Worm (Caenorhabditis elegans) whole organism, mixed stage, embryonic: ENCODE results near the gene osm-10.

Source experiments
- M03D4.4 ChIP-seq: sonication (generic microtip); optimal IDR thresholded peaks from 2 replicates; lab custom pipeline; 2017; ENCODE audit warnings: mild to moderate bottlenecking, missing genetic modification characterization, missing compliant biosample characterization
- bed-3 ChIP-seq: fragments of 200-800 bp; sonication (Bioruptor generic); optimal IDR thresholded peaks from 3 replicates; lab custom pipeline; 2018; ENCODE audit warnings: mild to moderate bottlenecking, missing genetic modification characterization, moderate library complexity, missing compliant biosample characterization
- blmp-1 ChIP-seq: fragments of 150-350 bp; optimal IDR thresholded peaks from 2 replicates; lab custom pipeline; 2014; ENCODE audit warnings: missing biosample characterization, missing genetic modification characterization
- ceh-39 ChIP-seq: fragments of 150-350 bp; optimal IDR thresholded peaks from 2 replicates; lab custom pipeline; 2014; ENCODE audit warnings: missing biosample characterization, missing genetic modification characterization
- ceh-43 ChIP-seq: fragments of 200-800 bp; sonication (Bioruptor generic); optimal IDR thresholded peaks from 2 replicates; lab custom pipeline; 2018; ENCODE audit warnings: mild to moderate bottlenecking, missing genetic modification characterization, moderate library complexity, missing compliant biosample characterization
- ceh-83 ChIP-seq: fragments of 200-800 bp; sonication (Bioruptor generic); optimal IDR thresholded peaks from 2 replicates; lab custom pipeline; 2018; ENCODE audit warnings: mild to moderate bottlenecking, missing genetic modification characterization, missing compliant biosample characterization
- ces-1 ChIP-seq: fragments of 150-350 bp; optimal IDR thresholded peaks from 2 replicates; lab custom pipeline; 2014; ENCODE audit warnings: missing biosample characterization, missing genetic modification reagents, missing genetic modification characterization
- cnd-1 ChIP-seq: fragments of 200-800 bp; sonication (Bioruptor generic); optimal IDR thresholded peaks from 2 replicates; lab custom pipeline; 2018; ENCODE audit warnings: mild to moderate bottlenecking, missing genetic modification characterization, missing compliant biosample characterization
- drap-1 ChIP-seq: fragments of 200-800 bp; sonication (Bioruptor generic); optimal IDR thresholded peaks from 3 replicates; lab custom pipeline; 2018; ENCODE audit warnings: mild to moderate bottlenecking, missing genetic modification characterization, missing compliant biosample characterization
- elt-1 ChIP-seq: sonication (generic microtip); optimal IDR thresholded peaks from 2 replicates; lab custom pipeline; 2017; ENCODE audit warnings: missing genetic modification characterization, mild to moderate bottlenecking, missing compliant biosample characterization, antibody characterized with exemption, moderate library complexity, borderline replicate concordance; ENCODE audit not compliant: insufficient read depth
- elt-3 ChIP-seq: fragments of 150-350 bp; optimal IDR thresholded peaks from 2 replicates; lab custom pipeline; 2014; ENCODE audit warnings: missing biosample characterization, missing genetic modification characterization
- flh-1 ChIP-seq: fragments of 200-800 bp; sonication (Bioruptor generic); optimal IDR thresholded peaks from 2 replicates; lab custom pipeline; 2018; ENCODE audit warnings: mild to moderate bottlenecking, missing genetic modification characterization, moderate library complexity, missing compliant biosample characterization
- ham-2 ChIP-seq: fragments of 200-800 bp; sonication (Bioruptor generic); optimal IDR thresholded peaks from 2 replicates; lab custom pipeline; 2018; ENCODE audit warnings: mild to moderate bottlenecking, missing genetic modification characterization, missing compliant biosample characterization
- hlh-1 ChIP-seq: fragments of 150-350 bp; optimal IDR thresholded peaks from 2 replicates; lab custom pipeline; 2014; ENCODE audit warnings: missing biosample characterization, missing genetic modification reagents, missing genetic modification characterization
- lin-13 ChIP-seq: fragments of 150-350 bp; optimal IDR thresholded peaks from 2 replicates; lab custom pipeline; 2014; ENCODE audit warnings: missing biosample characterization, missing genetic modification characterization
- lin-32 ChIP-seq: fragments of 200-800 bp; sonication (Bioruptor generic); optimal IDR thresholded peaks from 2 replicates; lab custom pipeline; 2018; ENCODE audit warnings: mild to moderate bottlenecking, missing genetic modification characterization, missing compliant biosample characterization
- lsy-2 ChIP-seq: fragments of 150-350 bp; optimal IDR thresholded peaks from 2 replicates; lab custom pipeline; 2014; ENCODE audit warnings: missing biosample characterization, missing genetic modification characterization
- mab-5 ChIP-seq: fragments of 150-350 bp; optimal IDR thresholded peaks from 2 replicates; lab custom pipeline; 2014; ENCODE audit warnings: missing biosample characterization, missing genetic modification characterization
- mep-1 ChIP-seq: fragments of 150-350 bp; optimal IDR thresholded peaks from 2 replicates; lab custom pipeline; 2017; ENCODE audit warnings: missing biosample characterization, missing genetic modification reagents, missing genetic modification characterization, inconsistent platforms
- mls-2 ChIP-seq: sonication (generic microtip); optimal IDR thresholded peaks from 2 replicates; lab custom pipeline; 2016; ENCODE audit warnings: mild to moderate bottlenecking, missing genetic modification characterization, moderate library complexity, missing compliant biosample characterization
- nhr-12 ChIP-seq: fragments of 150-350 bp; optimal IDR thresholded peaks from 2 replicates; lab custom pipeline; 2014; ENCODE audit warnings: missing biosample characterization, missing genetic modification characterization
- nhr-2 ChIP-seq: fragments of 150-350 bp; optimal IDR thresholded peaks from 2 replicates; lab custom pipeline; 2014; ENCODE audit warnings: missing biosample characterization, missing genetic modification characterization
- nhr-237 ChIP-seq: fragments of 150-350 bp; optimal IDR thresholded peaks from 2 replicates; lab custom pipeline; 2014; ENCODE audit warnings: missing biosample characterization, missing genetic modification characterization
- nhr-28 ChIP-seq: fragments of 150-350 bp; optimal IDR thresholded peaks from 2 replicates; lab custom pipeline; 2014; ENCODE audit warnings: missing biosample characterization, missing genetic modification characterization
- nhr-76 ChIP-seq: sonication (generic microtip); optimal IDR thresholded peaks from 2 replicates; lab custom pipeline; 2017; ENCODE audit warnings: missing biosample characterization, missing genetic modification characterization
- pha-4 ChIP-seq: fragments of 150-350 bp; optimal IDR thresholded peaks from 2 replicates; lab custom pipeline; 2018; ENCODE audit warnings: missing biosample characterization, missing genetic modification reagents, missing genetic modification characterization
- sem-2 ChIP-seq: fragments of 200-800 bp; sonication (Bioruptor generic); optimal IDR thresholded peaks from 2 replicates; lab custom pipeline; 2018; ENCODE audit warnings: mild to moderate bottlenecking, missing genetic modification characterization, missing compliant biosample characterization
- snpc-4 ChIP-seq: fragments of 150-350 bp; optimal IDR thresholded peaks from 2 replicates; lab custom pipeline; 2014; ENCODE audit warnings: missing biosample characterization, missing genetic modification characterization
- sptf-1 ChIP-seq: sonication (generic microtip); optimal IDR thresholded peaks from 2 replicates; lab custom pipeline; 2017; ENCODE audit warnings: mild to moderate bottlenecking, missing genetic modification characterization, moderate library complexity, missing compliant biosample characterization
- tbx-8 ChIP-seq: fragments of 200-800 bp; sonication (Bioruptor generic); optimal IDR thresholded peaks from 2 replicates; lab custom pipeline; 2018; ENCODE audit warnings: mild to moderate bottlenecking, missing genetic modification characterization, moderate library complexity, missing compliant biosample characterization
- unc-120 ChIP-seq: sonication (generic microtip); optimal IDR thresholded peaks from 2 replicates; lab custom pipeline; 2017; ENCODE audit warnings: missing genetic modification characterization, missing compliant biosample characterization; ENCODE audit not compliant: poor library complexity, severe bottlenecking
- unc-39 ChIP-seq: fragments of 150-350 bp; optimal IDR thresholded peaks from 2 replicates; lab custom pipeline; 2014; ENCODE audit warnings: missing biosample characterization, missing genetic modification characterization
- unc-62 ChIP-seq: fragments of 150-350 bp; optimal IDR thresholded peaks from 2 replicates; lab custom pipeline; 2014; ENCODE audit warnings: missing biosample characterization, missing genetic modification reagents, missing genetic modification characterization
- zip-8 ChIP-seq: fragments of 150-350 bp; optimal IDR thresholded peaks from 2 replicates; lab custom pipeline; 2014; ENCODE audit warnings: missing biosample characterization, missing genetic modification characterization
- ztf-11 ChIP-seq: fragments of 150-350 bp; optimal IDR thresholded peaks from 2 replicates; lab custom pipeline; 2014; ENCODE audit warnings: missing biosample characterization, missing genetic modification characterization

Gene osm-10

ce11 chrIII:7272088-7272487, 29.0 kb downstream of the osm-10 start:
- TF ChIP-seq sptf-1, result peak; percentile 37
- peak; percentile 6 for TF ChIP-seq ceh-83 (GFP tag; lab: Kevin White, UChicago)
- no peak for TF ChIP-seq snpc-4 (tag; lab: Kevin White, UChicago)
- peak; percentile 9 for TF ChIP-seq pha-4
- TF ChIP-seq flh-1 (GFP tag; lab: Kevin White, UChicago), result no peak
- TF ChIP-seq cnd-1 (tag; lab: Kevin White, UChicago), result peak; percentile 11
- TF ChIP-seq M03D4.4 (tag; lab: Kevin White, UChicago), result peak; percentile 64
- TF ChIP-seq lin-13 (tag; lab: Kevin White, UChicago), result peak; percentile 36
- TF ChIP-seq unc-120 (tag; lab: Kevin White, UChicago), result peak; percentile 46
- TF ChIP-seq ces-1 (GFP tag; lab: Kevin White, UChicago), result peak; percentile 34
- TF ChIP-seq bed-3 (GFP tag; lab: Kevin White, UChicago), result no peak
- peak; percentile 33 for TF ChIP-seq mep-1
- TF ChIP-seq mls-2 (tag; lab: Kevin White, UChicago), result peak; percentile 75
- TF ChIP-seq hlh-1, result no peak
- TF ChIP-seq nhr-76 (tag; lab: Kevin White, UChicago), result no peak
- TF ChIP-seq mab-5 (tag; lab: Kevin White, UChicago), result no peak
- no peak for TF ChIP-seq tbx-8 (GFP tag; lab: Kevin White, UChicago)
- TF ChIP-seq ceh-43 (GFP tag; lab: Kevin White, UChicago), result peak; percentile 64
- peak; percentile 16 for TF ChIP-seq lsy-2 (tag; lab: Kevin White, UChicago)
- TF ChIP-seq lin-32 (GFP tag; lab: Kevin White, UChicago), result no peak
- TF ChIP-seq nhr-12 (tag; lab: Kevin White, UChicago), result no peak

- no peak for TF ChIP-seq bed-3 (GFP tag; lab: Kevin White, UChicago)
- no peak for TF ChIP-seq elt-1 (tag; lab: Kevin White, UChicago)
These were observed 29.7 kb downstream of the osm-10 start for ce11 chrIII:7272828-7273227.

ce11 chrIII:7273718-7274117, 30.6 kb downstream of the osm-10 start:
- TF ChIP-seq blmp-1 (tag; lab: Kevin White, UChicago) (no peak), ceh-83 (GFP tag; lab: Kevin White, UChicago) (no peak), ceh-39 (no peak), sptf-1 (no peak)

ce11 chrIII:7275296-7275695, 32.2 kb downstream of the osm-10 start, which contains the start of gene psd-1:
psd-1 (minus strand) TSS chrIII:7275396.
- TF ChIP-seq blmp-1 (tag; lab: Kevin White, UChicago), result no peak
- no peak for TF ChIP-seq pha-4
- TF ChIP-seq unc-39 (tag; lab: Kevin White, UChicago), result no peak
- TF ChIP-seq hlh-1, result no peak
- no peak for TF ChIP-seq elt-1 (tag; lab: Kevin White, UChicago)
- no peak for TF ChIP-seq unc-120 (tag; lab: Kevin White, UChicago)
- TF ChIP-seq ceh-43 (GFP tag; lab: Kevin White, UChicago), result no peak
- TF ChIP-seq flh-1 (GFP tag; lab: Kevin White, UChicago), result no peak
- TF ChIP-seq ceh-83 (GFP tag; lab: Kevin White, UChicago), result no peak
- no peak for TF ChIP-seq nhr-76 (tag; lab: Kevin White, UChicago)
- TF ChIP-seq lin-13 (tag; lab: Kevin White, UChicago), result no peak
- no peak for TF ChIP-seq ham-2 (GFP tag; lab: Kevin White, UChicago)
- no peak for TF ChIP-seq ztf-11
- no peak for TF ChIP-seq lin-32 (GFP tag; lab: Kevin White, UChicago)
- no peak for TF ChIP-seq snpc-4 (tag; lab: Kevin White, UChicago)
- no peak for TF ChIP-seq M03D4.4 (tag; lab: Kevin White, UChicago)
- no peak for TF ChIP-seq nhr-28
- TF ChIP-seq, all 35 proteins: peak for 0

ce11 chrIII:7277228-7277627, 34.1 kb downstream of the osm-10 start, which contains the start of the genes spot-1 and B0361.11:
spot-1 (minus strand) TSS chrIII:7277274.
B0361.11 (plus strand) TSS chrIII:7277599.
- TF ChIP-seq flh-1 (GFP tag; lab: Kevin White, UChicago) (no peak), snpc-4 (tag; lab: Kevin White, UChicago) (no peak), nhr-237 (tag; lab: Kevin White, UChicago) (peak; percentile 59), unc-62 (GFP tag; lab: Kevin White, UChicago) (no peak), zip-8 (tag; lab: Kevin White, UChicago) (no peak), mls-2 (tag; lab: Kevin White, UChicago) (no peak), blmp-1 (tag; lab: Kevin White, UChicago) (no peak), ceh-43 (GFP tag; lab: Kevin White, UChicago) (no peak), unc-120 (tag; lab: Kevin White, UChicago) (no peak), mep-1 (peak; percentile 78), tbx-8 (GFP tag; lab: Kevin White, UChicago) (no peak), elt-1 (tag; lab: Kevin White, UChicago) (no peak), drap-1 (GFP tag; lab: Kevin White, UChicago) (no peak), elt-3 (tag; lab: Kevin White, UChicago) (no peak), nhr-2 (tag; lab: Kevin White, UChicago) (no peak), sem-2 (GFP tag; lab: Kevin White, UChicago) (no peak), unc-39 (tag; lab: Kevin White, UChicago) (no peak), nhr-28 (no peak), ham-2 (GFP tag; lab: Kevin White, UChicago) (no peak), sptf-1 (peak; percentile 10), ceh-39 (peak; percentile 45), nhr-12 (tag; lab: Kevin White, UChicago) (no peak), pha-4 (no peak), ces-1 (GFP tag; lab: Kevin White, UChicago) (peak; percentile 38), lin-32 (GFP tag; lab: Kevin White, UChicago) (no peak), lsy-2 (tag; lab: Kevin White, UChicago) (peak; percentile 75), ztf-11 (no peak), ceh-83 (GFP tag; lab: Kevin White, UChicago) (no peak), mab-5 (tag; lab: Kevin White, UChicago) (no peak), nhr-76 (tag; lab: Kevin White, UChicago) (no peak), cnd-1 (tag; lab: Kevin White, UChicago) (no peak), M03D4.4 (tag; lab: Kevin White, UChicago) (no peak), hlh-1 (no peak), lin-13 (tag; lab: Kevin White, UChicago) (no peak), bed-3 (GFP tag; lab: Kevin White, UChicago) (no peak)
